Worm (Caenorhabditis elegans): ENCODE measurements around the gene C27H5.6.
A peak's percentile ranks its signal among the peaks of the same experiment; 100 is the strongest.

The C27H5.6 gene

DNA sequence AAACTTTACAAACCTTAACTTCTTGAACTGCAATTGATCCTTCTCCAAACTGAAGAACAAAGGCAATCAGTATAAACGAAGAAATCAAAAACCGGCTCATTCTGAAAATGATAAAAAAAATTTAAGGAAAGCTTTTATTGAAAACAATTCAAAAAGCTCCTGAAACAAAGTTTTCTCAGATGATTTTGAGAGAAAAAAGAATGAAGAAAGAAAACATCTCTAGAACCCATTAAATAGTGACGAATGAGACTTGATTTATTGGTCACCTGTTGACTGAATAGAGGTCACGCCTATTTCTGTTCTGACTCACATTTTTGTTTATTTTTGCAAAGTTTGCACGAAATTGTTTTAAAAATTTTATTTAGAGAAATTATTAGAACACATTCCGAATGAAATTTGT, 24.3 kb upstream of the C27H5.6 start, which contains the start of gene E04F6.8:
TSS of gene E04F6.8 (minus strand) at position 101 of the 400 bp plus-strand sequence.
- peak in 1 of 2 experiments; percentile 75 for TF ChIP-seq daf-16 (GFP tag; optimal IDR thresholded peaks at IDR 0.05)
- TF ChIP-seq daf-16 (tag; optimal IDR thresholded peaks at IDR 0.05), result no peak
- peak; percentile 8 for TF ChIP-seq nhr-11 (tag; optimal IDR thresholded peaks at IDR 0.05)
- TF ChIP-seq hlh-30 (tag; optimal IDR thresholded peaks at IDR 0.05; ENCODE audit: insufficient read depth), result peak; percentile 38
- no peak for TF ChIP-seq F49E8.2 (tag; optimal IDR thresholded peaks at IDR 0.05; ENCODE audit: borderline replicate concordance)

DNA sequence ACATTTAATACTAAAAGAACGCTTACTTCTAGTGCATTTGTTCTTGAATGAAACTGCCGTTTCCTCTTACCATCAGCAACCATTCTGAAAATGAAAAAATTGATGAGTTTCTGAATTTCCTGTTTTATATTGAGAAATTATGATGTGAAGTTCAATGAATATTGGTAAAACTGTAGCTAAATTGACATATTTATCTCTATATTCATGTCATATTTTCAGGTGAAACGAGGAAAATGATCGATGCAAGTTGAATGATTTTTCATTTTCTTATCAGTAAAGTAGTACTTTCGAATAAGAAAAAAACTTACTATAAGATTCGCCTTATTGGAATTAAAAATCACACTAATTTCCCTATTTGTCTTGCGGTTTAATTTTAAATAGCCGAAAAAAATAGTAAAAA, 23.2 kb upstream of the C27H5.6 start, which contains the start of gene E04F6.15:
TSS of gene E04F6.15 (minus strand) at position 101 of the 400 bp plus-strand sequence.
- TF ChIP-seq nhr-42 (GFP tag; IDR thresholded peaks at IDR 0.05) (no peak), dmd-9 (GFP tag; IDR thresholded peaks at IDR 0.05) (no peak), spr-1 (tag; optimal IDR thresholded peaks at IDR 0.05) (no peak), dmd-6 (GFP tag; IDR thresholded peaks at IDR 0.05) (peak; percentile 47; the same call in 1 of the 2 replicates), T20F7.1 (GFP tag; optimal IDR thresholded peaks at IDR 0.05) (peak; percentile 10), dve-1 (tag; optimal IDR thresholded peaks at IDR 0.05; ENCODE audit: insufficient read depth) (peak; percentile 31), cey-2 (tag; optimal IDR thresholded peaks at IDR 0.05; ENCODE audit: borderline replicate concordance, insufficient read depth) (no peak), aha-1 (tag) (no peak)

DNA sequence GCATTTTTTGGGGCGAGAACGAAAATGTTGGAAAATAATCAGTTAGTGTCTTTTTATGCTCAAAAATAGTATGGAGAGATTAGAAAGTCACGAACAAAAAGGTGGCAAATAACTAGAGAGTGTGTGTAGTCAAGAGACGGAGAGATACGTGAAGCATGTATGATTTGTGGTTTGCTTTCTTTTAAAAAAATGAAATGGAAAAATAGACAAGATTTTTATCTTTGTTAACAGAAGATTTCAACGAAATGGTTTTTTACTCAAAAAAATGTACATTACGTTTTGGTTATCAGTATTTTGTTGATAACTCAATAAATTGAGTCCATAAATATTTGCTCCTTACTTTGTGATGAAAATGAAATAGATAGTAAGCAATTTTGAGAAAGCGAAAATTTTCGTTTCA, 21.2 kb upstream of the C27H5.6 start, which contains the start of gene dhs-7:
TSS of gene dhs-7 (minus strand) at position 277 of the 400 bp plus-strand sequence.
- TF ChIP-seq nhr-28 (tag; optimal IDR thresholded peaks at IDR 0.05), result peak; percentile 34
- no peak for TF ChIP-seq lin-1 (GFP tag; IDR thresholded peaks at IDR 0.05)
- no peak for TF ChIP-seq daf-16 (GFP tag; optimal IDR thresholded peaks at IDR 0.05)
- TF ChIP-seq daf-16 (tag; optimal IDR thresholded peaks at IDR 0.05), result peak; percentile 70
- peak; percentile 58 for TF ChIP-seq dve-1 (tag; optimal IDR thresholded peaks at IDR 0.05; ENCODE audit: insufficient read depth)
- TF ChIP-seq dmd-6 (GFP tag; IDR thresholded peaks at IDR 0.05), result peak; percentile 36; the same call in 1 of the 2 replicates
- no peak for TF ChIP-seq ama-1 (optimal IDR thresholded peaks at IDR 0.05)
- TF ChIP-seq hlh-11 (tag; optimal IDR thresholded peaks at IDR 0.05), result peak; percentile 20
- peak; percentile 47 for TF ChIP-seq pqm-1 (tag; optimal IDR thresholded peaks at IDR 0.05)

DNA sequence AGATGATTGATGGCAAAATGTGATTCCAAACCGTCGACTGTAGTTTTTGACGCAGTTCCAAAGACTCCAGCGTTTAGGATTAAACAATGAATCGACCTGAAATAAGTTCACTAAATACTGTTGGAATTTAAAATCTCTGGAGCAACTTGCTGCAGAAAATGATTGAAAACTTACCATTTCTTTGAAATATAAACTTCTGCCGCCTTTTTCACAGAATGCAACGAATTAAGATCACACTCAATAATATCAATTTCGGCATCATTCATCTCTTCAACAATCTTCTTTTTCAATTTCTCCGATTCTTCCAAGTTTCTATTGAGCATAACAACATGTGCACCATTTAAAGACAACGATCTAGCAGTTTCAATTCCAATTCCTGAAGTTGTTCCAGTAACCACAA, 20.6 kb upstream of the C27H5.6 start:
- TF ChIP-seq unc-62 (GFP tag; optimal IDR thresholded peaks at IDR 0.05 in 1 of 2) (peak in 1 of 2 experiments; percentile 90), unc-62 (tag; optimal IDR thresholded peaks at IDR 0.05) (no peak), madf-9 (GFP tag; conservative IDR thresholded peaks at IDR 0.05) (no peak), fos-1 (tag; optimal IDR thresholded peaks at IDR 0.05) (no peak), mep-1 (tag; optimal IDR thresholded peaks at IDR 0.05) (no peak), egl-43 (GFP tag; IDR thresholded peaks at IDR 0.05) (no peak)

DNA sequence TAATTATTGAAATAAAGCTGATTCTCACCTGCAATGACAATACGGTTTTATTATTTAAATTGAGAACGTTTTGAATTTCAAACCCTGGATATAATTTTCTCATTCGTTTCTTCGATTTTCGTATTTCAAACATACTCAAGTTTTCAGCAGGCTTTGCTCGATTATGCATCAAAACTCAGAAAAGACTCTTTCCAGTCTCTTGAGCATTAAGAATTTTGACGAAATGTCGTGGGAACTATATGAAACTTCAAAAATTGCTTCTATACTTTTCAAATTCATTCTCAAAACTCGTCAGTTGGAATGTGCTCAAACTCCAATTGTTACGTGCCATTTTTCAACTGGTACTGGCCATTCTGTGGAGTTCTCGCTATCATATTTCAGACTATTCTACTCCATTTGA, 18.4 kb upstream of the C27H5.6 start, which contains the start of gene srd-59:
TSS of gene srd-59 (plus strand) at position 301 of the 400 bp plus-strand sequence.
- TF ChIP-seq hlh-11 (tag; optimal IDR thresholded peaks at IDR 0.05), result no peak

DNA sequence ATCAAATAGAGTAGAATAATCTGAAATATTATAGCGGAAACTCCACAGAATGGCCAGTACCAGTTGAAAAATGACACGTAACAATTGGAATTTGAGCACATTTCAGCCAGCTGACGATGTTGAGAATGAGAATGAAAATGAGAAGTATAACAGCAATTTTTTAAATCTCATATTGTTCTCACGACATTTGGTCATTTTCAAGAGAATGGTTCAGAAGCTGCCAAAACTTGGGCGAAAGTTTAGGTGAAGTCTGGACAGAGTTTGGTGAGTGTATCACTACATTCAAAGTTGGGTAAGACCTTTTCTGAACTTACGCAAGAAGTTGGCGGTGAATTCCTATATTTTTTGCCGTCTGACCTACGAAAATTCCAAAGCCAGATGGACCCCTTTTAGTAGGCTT, 17.9 kb upstream of the C27H5.6 start, which contains the start of gene srd-58:
TSS of gene srd-58 (minus strand) at position 101 of the 400 bp plus-strand sequence.
- no peak for TF ChIP-seq F26F4.8 (GFP tag; conservative IDR thresholded peaks at IDR 0.05)
- TF ChIP-seq nhr-111 (GFP tag; optimal IDR thresholded peaks at IDR 0.05), result no peak
- no peak for TF ChIP-seq nhr-41 (GFP tag; IDR thresholded peaks at IDR 0.05)

DNA sequence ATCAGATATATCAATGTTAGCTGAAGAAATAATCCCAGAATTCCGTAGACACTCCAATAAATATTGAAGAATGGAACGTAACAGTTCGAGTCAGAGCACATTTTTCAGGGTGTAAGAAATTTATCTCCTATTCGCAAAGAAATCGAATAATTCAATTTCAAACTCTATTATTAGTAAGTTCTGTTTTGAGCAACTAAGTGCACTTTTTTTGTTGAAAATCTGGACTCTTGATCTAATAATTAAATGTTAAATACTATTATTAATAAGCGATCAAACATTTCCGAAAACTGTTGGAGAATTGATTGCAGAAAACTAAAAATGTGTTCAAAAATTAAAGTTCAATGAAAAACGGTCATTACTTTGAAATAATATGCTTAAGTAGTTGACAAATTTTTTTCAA, 16.1 kb upstream of the C27H5.6 start, which contains the start of gene srd-56:
TSS of gene srd-56 (minus strand) at position 101 of the 400 bp plus-strand sequence.
- TF ChIP-seq T20F7.1 (GFP tag; optimal IDR thresholded peaks at IDR 0.05) (no peak), aly-2 (tag; optimal IDR thresholded peaks at IDR 0.05) (no peak), zip-11 (GFP tag; IDR thresholded peaks at IDR 0.05) (no peak), dmd-8 (GFP tag; IDR thresholded peaks at IDR 0.05) (no peak), ceh-20 (GFP tag; IDR thresholded peaks at IDR 0.05) (no peak), nhr-28 (tag; optimal IDR thresholded peaks at IDR 0.05) (no peak), Y5F2A.4 (GFP tag; optimal IDR thresholded peaks at IDR 0.05) (no peak)

Measured in whole organism, L4 larva.